Worm (Caenorhabditis elegans): ENCODE measurements around the gene bus-18.

bus-18 gene

ce11 chrV:11739820-11740219, 33.7 kb upstream of the bus-18 start, which contains the start of gene T04F3.1:
Gene T04F3.1 (plus strand): TSS chrV:11740065.
- TF ChIP-seq tra-4 (tag; optimal IDR thresholded peaks at IDR 0.05), result no peak
- TF ChIP-seq hnd-1 (tag; optimal IDR thresholded peaks at IDR 0.05), result no peak
- no peak for TF ChIP-seq B0310.2 (tag; optimal IDR thresholded peaks at IDR 0.05)
- no peak for TF ChIP-seq ama-1 (optimal IDR thresholded peaks at IDR 0.05)
- TF ChIP-seq ets-7 (tag; optimal IDR thresholded peaks at IDR 0.05), result no peak
- TF ChIP-seq ceh-13 (GFP tag; optimal IDR thresholded peaks at IDR 0.05), result no peak
- no peak for TF ChIP-seq tbx-11 (GFP tag; IDR thresholded peaks at IDR 0.05)
- no peak for TF ChIP-seq hmg-4 (GFP tag; optimal IDR thresholded peaks at IDR 0.05)
- TF ChIP-seq ceh-36 (tag; optimal IDR thresholded peaks at IDR 0.05), result no peak
- TF ChIP-seq aly-1 (tag; optimal IDR thresholded peaks at IDR 0.05), result no peak
- no peak for TF ChIP-seq flt-1 (GFP tag; IDR thresholded peaks at IDR 0.05)
- no peak for TF ChIP-seq tbx-37 (GFP tag; conservative IDR thresholded peaks at IDR 0.05)
- TF ChIP-seq sea-1 (GFP tag; conservative IDR thresholded peaks at IDR 0.05), result no peak
- no peak for TF ChIP-seq scrt-1 (GFP tag; IDR thresholded peaks at IDR 0.05)

ce11 chrV:11741078-11741477, 32.4 kb upstream of the bus-18 start:
- TF ChIP-seq hmbx-1 (tag; optimal IDR thresholded peaks at IDR 0.05), result no peak
- no peak for TF ChIP-seq ama-1 (optimal IDR thresholded peaks at IDR 0.05)
- TF ChIP-seq hnd-1 (tag; optimal IDR thresholded peaks at IDR 0.05), result no peak
- TF ChIP-seq tra-4 (tag; optimal IDR thresholded peaks at IDR 0.05), result no peak
- TF ChIP-seq B0310.2 (tag; optimal IDR thresholded peaks at IDR 0.05), result no peak
- TF ChIP-seq scrt-1 (GFP tag; IDR thresholded peaks at IDR 0.05), result no peak
- no peak for TF ChIP-seq ceh-13 (GFP tag; optimal IDR thresholded peaks at IDR 0.05)
- no peak for TF ChIP-seq ets-7 (tag; optimal IDR thresholded peaks at IDR 0.05)
- no peak for TF ChIP-seq ceh-36 (tag; optimal IDR thresholded peaks at IDR 0.05)
- TF ChIP-seq F13C5.2 (tag; optimal IDR thresholded peaks at IDR 0.05), result no peak
- TF ChIP-seq hmg-4 (GFP tag; optimal IDR thresholded peaks at IDR 0.05), result no peak
- no peak for TF ChIP-seq tbx-37 (GFP tag; conservative IDR thresholded peaks at IDR 0.05)
- TF ChIP-seq sea-1 (GFP tag; conservative IDR thresholded peaks at IDR 0.05), result no peak
- no peak for TF ChIP-seq flt-1 (GFP tag; IDR thresholded peaks at IDR 0.05)

- TF ChIP-seq hmbx-1 (tag; optimal IDR thresholded peaks at IDR 0.05) (no peak), tra-4 (tag; optimal IDR thresholded peaks at IDR 0.05) (no peak), tbx-37 (GFP tag; conservative IDR thresholded peaks at IDR 0.05) (no peak), aly-1 (tag; optimal IDR thresholded peaks at IDR 0.05) (no peak), hmg-4 (GFP tag; optimal IDR thresholded peaks at IDR 0.05) (no peak), tbx-11 (GFP tag; IDR thresholded peaks at IDR 0.05) (no peak), ets-7 (tag; optimal IDR thresholded peaks at IDR 0.05) (no peak), scrt-1 (GFP tag; IDR thresholded peaks at IDR 0.05) (no peak)
These were observed 22.0 kb upstream of the bus-18 start for ce11 chrV:11751480-11751879.

- no peak for TF ChIP-seq tbx-37 (GFP tag; conservative IDR thresholded peaks at IDR 0.05)
- no peak for TF ChIP-seq scrt-1 (GFP tag; IDR thresholded peaks at IDR 0.05)
- TF ChIP-seq pes-1 (GFP tag; IDR thresholded peaks at IDR 0.05), result no peak
- TF ChIP-seq sea-1 (GFP tag; conservative IDR thresholded peaks at IDR 0.05), result no peak
- TF ChIP-seq ceh-36 (tag; optimal IDR thresholded peaks at IDR 0.05), result no peak
- TF ChIP-seq ceh-13 (GFP tag; optimal IDR thresholded peaks at IDR 0.05), result no peak
- TF ChIP-seq aly-1 (tag; optimal IDR thresholded peaks at IDR 0.05), result no peak
- TF ChIP-seq tbx-11 (GFP tag; IDR thresholded peaks at IDR 0.05), result no peak
These were observed 17.7 kb upstream of the bus-18 start for ce11 chrV:11755848-11756247.

ce11 chrV:11757358-11757757, 16.2 kb upstream of the bus-18 start, which contains the start of gene smoc-1:
Gene smoc-1 (plus strand): TSS chrV:11757658.
- TF ChIP-seq sea-1 (GFP tag; conservative IDR thresholded peaks at IDR 0.05), result no peak
- TF ChIP-seq scrt-1 (GFP tag; IDR thresholded peaks at IDR 0.05), result no peak
- TF ChIP-seq tra-4 (tag; optimal IDR thresholded peaks at IDR 0.05), result no peak
- TF ChIP-seq hmg-4 (GFP tag; optimal IDR thresholded peaks at IDR 0.05), result no peak
- no peak for TF ChIP-seq ceh-13 (GFP tag; optimal IDR thresholded peaks at IDR 0.05)
- TF ChIP-seq aly-1 (tag; optimal IDR thresholded peaks at IDR 0.05), result no peak
- TF ChIP-seq ceh-36 (tag; optimal IDR thresholded peaks at IDR 0.05), result no peak
- no peak for TF ChIP-seq flt-1 (GFP tag; IDR thresholded peaks at IDR 0.05)
- TF ChIP-seq hnd-1 (tag; optimal IDR thresholded peaks at IDR 0.05), result no peak
- TF ChIP-seq hmbx-1 (tag; optimal IDR thresholded peaks at IDR 0.05), result no peak
- TF ChIP-seq tbx-37 (GFP tag; conservative IDR thresholded peaks at IDR 0.05), result no peak
- TF ChIP-seq tbx-11 (GFP tag; IDR thresholded peaks at IDR 0.05), result no peak
- TF ChIP-seq F13C5.2 (tag; optimal IDR thresholded peaks at IDR 0.05), result no peak
- no peak for TF ChIP-seq pes-1 (GFP tag; IDR thresholded peaks at IDR 0.05)
- no peak for TF ChIP-seq ets-7 (tag; optimal IDR thresholded peaks at IDR 0.05)
- TF ChIP-seq ama-1 (optimal IDR thresholded peaks at IDR 0.05), result no peak
- TF ChIP-seq B0310.2 (tag; optimal IDR thresholded peaks at IDR 0.05), result no peak

ce11 chrV:11758635-11759034, 14.9 kb upstream of the bus-18 start, which contains the start of gene T04F3.3:
Gene T04F3.3 (plus strand): TSS chrV:11758935.
- TF ChIP-seq aly-1 (tag; optimal IDR thresholded peaks at IDR 0.05) (no peak), ets-7 (tag; optimal IDR thresholded peaks at IDR 0.05) (no peak), scrt-1 (GFP tag; IDR thresholded peaks at IDR 0.05) (no peak), flt-1 (GFP tag; IDR thresholded peaks at IDR 0.05) (no peak), hmbx-1 (tag; optimal IDR thresholded peaks at IDR 0.05) (no peak), tbx-37 (GFP tag; conservative IDR thresholded peaks at IDR 0.05) (no peak), tbx-11 (GFP tag; IDR thresholded peaks at IDR 0.05) (no peak), pes-1 (GFP tag; IDR thresholded peaks at IDR 0.05) (no peak), F13C5.2 (tag; optimal IDR thresholded peaks at IDR 0.05) (no peak), sea-1 (GFP tag; conservative IDR thresholded peaks at IDR 0.05) (no peak)

ce11 chrV:11760371-11760770, 13.1 kb upstream of the bus-18 start, which contains the start of gene T04F3.5:
Gene T04F3.5 (plus strand): TSS chrV:11760671.
- no peak for TF ChIP-seq hmbx-1 (tag; optimal IDR thresholded peaks at IDR 0.05)
- no peak for TF ChIP-seq B0310.2 (tag; optimal IDR thresholded peaks at IDR 0.05)
- no peak for TF ChIP-seq ceh-36 (tag; optimal IDR thresholded peaks at IDR 0.05)
- TF ChIP-seq aly-1 (tag; optimal IDR thresholded peaks at IDR 0.05), result no peak
- no peak for TF ChIP-seq ceh-13 (GFP tag; optimal IDR thresholded peaks at IDR 0.05)
- no peak for TF ChIP-seq ama-1 (optimal IDR thresholded peaks at IDR 0.05)
- no peak for TF ChIP-seq ets-7 (tag; optimal IDR thresholded peaks at IDR 0.05)
- TF ChIP-seq tbx-37 (GFP tag; conservative IDR thresholded peaks at IDR 0.05), result no peak
- TF ChIP-seq hnd-1 (tag; optimal IDR thresholded peaks at IDR 0.05), result no peak
- no peak for TF ChIP-seq scrt-1 (GFP tag; IDR thresholded peaks at IDR 0.05)
